Worm (Caenorhabditis elegans) whole organism, late embryonic: ENCODE measurements around the gene hot-8.

ENCODE experiments used
- C38D4.7 ChIP-seq: fragments of 200-800 bp; sonication (Bioruptor generic); optimal IDR thresholded peaks from 2 replicates; lab custom pipeline; 2018; ENCODE audit warnings: mild to moderate bottlenecking, missing genetic modification characterization, moderate library complexity, missing compliant biosample characterization
- K09A11.1 ChIP-seq: sonication (generic microtip); optimal IDR thresholded peaks from 2 replicates; lab custom pipeline; 2017; ENCODE audit warnings: antibody characterized with exemption, mild to moderate bottlenecking, missing genetic modification characterization, missing compliant biosample characterization; ENCODE audit not compliant: insufficient read depth
- T23F11.4 ChIP-seq: fragments of 200-800 bp; sonication (Bioruptor generic); optimal IDR thresholded peaks from 2 replicates; lab custom pipeline; 2018; ENCODE audit warnings: mild to moderate bottlenecking, missing genetic modification characterization, missing compliant biosample characterization
- Y22D7AL.16 ChIP-seq: sonication (generic microtip); optimal IDR thresholded peaks from 2 replicates; lab custom pipeline; 2016; ENCODE audit warnings: missing genetic modification characterization, missing compliant biosample characterization
- ahr-1 ChIP-seq: sonication (generic microtip); optimal IDR thresholded peaks from 2 replicates; lab custom pipeline; 2016; ENCODE audit warnings: missing genetic modification characterization, missing compliant biosample characterization
- ceh-19 ChIP-seq: fragments of 200-800 bp; sonication (Bioruptor generic); optimal IDR thresholded peaks from 2 replicates; lab custom pipeline; 2018; ENCODE audit warnings: mild to moderate bottlenecking, missing genetic modification characterization, missing compliant biosample characterization
- ceh-2 ChIP-seq: sonication (generic microtip); optimal IDR thresholded peaks from 2 replicates; lab custom pipeline; 2016; ENCODE audit warnings: missing genotype, missing genetic modification characterization, missing compliant biosample characterization
- ceh-22 ChIP-seq: sonication (generic microtip); optimal IDR thresholded peaks from 2 replicates; lab custom pipeline; 2017; ENCODE audit warnings: missing biosample characterization, missing genetic modification characterization
- ceh-24 ChIP-seq: sonication (generic microtip); optimal IDR thresholded peaks from 2 replicates; lab custom pipeline; 2016; ENCODE audit warnings: mild to moderate bottlenecking, missing genetic modification characterization, missing compliant biosample characterization
- ceh-34 ChIP-seq: sonication (generic microtip); optimal IDR thresholded peaks from 2 replicates; lab custom pipeline; 2016; ENCODE audit warnings: mild to moderate bottlenecking, missing genetic modification characterization, missing compliant biosample characterization
- ceh-45 ChIP-seq: fragments of 200-800 bp; sonication (Bioruptor generic); IDR thresholded peaks from 2 replicates; pipeline ENCODE4 v1.3.6; 2022; ENCODE audit warnings: missing genetic modification reagents, missing genetic modification characterization, missing compliant biosample characterization
- ceh-6 ChIP-seq: fragments of 200-800 bp; sonication (Bioruptor generic); optimal IDR thresholded peaks from 2 replicates; lab custom pipeline; 2018; ENCODE audit warnings: mild to moderate bottlenecking, missing genetic modification characterization, missing compliant biosample characterization
- che-1 ChIP-seq: sonication (generic microtip); optimal IDR thresholded peaks from 2 replicates; lab custom pipeline; 2016; ENCODE audit warnings: mild to moderate bottlenecking, missing genetic modification characterization, missing compliant biosample characterization
- dmd-4 ChIP-seq: sonication (generic microtip); optimal IDR thresholded peaks from 2 replicates; lab custom pipeline; 2016; ENCODE audit warnings: borderline replicate concordance, missing genetic modification characterization, missing compliant biosample characterization
- dve-1 ChIP-seq: sonication (generic microtip); optimal IDR thresholded peaks from 2 replicates; lab custom pipeline; 2017; ENCODE audit warnings: antibody characterized with exemption, mild to moderate bottlenecking, missing genetic modification characterization, missing compliant biosample characterization
- fax-1 ChIP-seq: sonication (generic microtip); optimal IDR thresholded peaks from 2 replicates; lab custom pipeline; 2016; ENCODE audit warnings: missing genotype, missing genetic modification characterization, missing compliant biosample characterization
- fkh-6 ChIP-seq: sonication (generic microtip); optimal IDR thresholded peaks from 2 replicates; lab custom pipeline; 2016; ENCODE audit warnings: missing genetic modification characterization, missing compliant biosample characterization
- gmeb-2 ChIP-seq: sonication (generic microtip); optimal IDR thresholded peaks from 2 replicates; lab custom pipeline; 2016; ENCODE audit warnings: missing genetic modification characterization, inconsistent platforms, missing compliant biosample characterization
- hlh-13 ChIP-seq: fragments of 200-800 bp; sonication (Bioruptor generic); optimal IDR thresholded peaks from 2 replicates; lab custom pipeline; 2018; ENCODE audit warnings: mild to moderate bottlenecking, missing genetic modification characterization, missing compliant biosample characterization
- lin-11 ChIP-seq: fragments of 200-800 bp; sonication (Bioruptor generic); optimal IDR thresholded peaks from 2 replicates; lab custom pipeline; 2018; ENCODE audit warnings: mild to moderate bottlenecking, missing genetic modification characterization, missing compliant biosample characterization
- mec-3 ChIP-seq: sonication (generic microtip); optimal IDR thresholded peaks from 2 replicates; lab custom pipeline; 2016; ENCODE audit warnings: borderline replicate concordance, missing genetic modification characterization, missing compliant biosample characterization
- nfya-1 ChIP-seq: sonication (generic microtip); optimal IDR thresholded peaks from 2 replicates; lab custom pipeline; 2017; ENCODE audit warnings: missing genetic modification characterization, mild to moderate bottlenecking, missing compliant biosample characterization, antibody characterized with exemption, moderate library complexity
- odd-2 ChIP-seq: sonication (generic microtip); optimal IDR thresholded peaks from 2 replicates; lab custom pipeline; 2017; ENCODE audit warnings: antibody characterized with exemption, mild to moderate bottlenecking, missing genetic modification characterization, missing compliant biosample characterization
- pat-9 ChIP-seq: fragments of 200-800 bp; sonication (Bioruptor generic); optimal IDR thresholded peaks from 2 replicates; lab custom pipeline; 2018; ENCODE audit warnings: mild to moderate bottlenecking, missing genetic modification characterization, moderate library complexity, missing compliant biosample characterization
- pax-1 ChIP-seq: fragments of 150-350 bp; optimal IDR thresholded peaks from 2 replicates; lab custom pipeline; 2014; ENCODE audit warnings: missing biosample characterization, missing genetic modification characterization
- pha-4 ChIP-seq: fragments of 150-350 bp; optimal IDR thresholded peaks from 2 replicates; lab custom pipeline; 2018; ENCODE audit warnings: missing biosample characterization, missing genetic modification reagents, missing genetic modification characterization
- pros-1 ChIP-seq: fragments of 150-350 bp; optimal IDR thresholded peaks from 2 replicates; lab custom pipeline; 2014; ENCODE audit warnings: missing biosample characterization, missing genetic modification reagents, missing genetic modification characterization
- rnt-1 ChIP-seq: sonication (generic microtip); optimal IDR thresholded peaks from 2 replicates; lab custom pipeline; 2016; ENCODE audit warnings: missing genetic modification characterization, missing compliant biosample characterization
- syd-9 ChIP-seq: sonication (generic microtip); optimal IDR thresholded peaks from 2 replicates; lab custom pipeline; 2016; ENCODE audit warnings: mild to moderate bottlenecking, missing genetic modification characterization, moderate library complexity, missing compliant biosample characterization
- tbx-2 ChIP-seq: sonication (generic microtip); optimal IDR thresholded peaks from 2 replicates; lab custom pipeline; 2016; ENCODE audit warnings: missing genetic modification characterization, missing compliant biosample characterization
- unc-3 ChIP-seq, 2 experiments: fragments of 200-800 bp in 1 of 2; sonication (Bioruptor generic) in 1 of 2; sonication (generic microtip) in 1 of 2; conservative IDR thresholded peaks in 1 of 2; optimal IDR thresholded peaks in 1 of 2; 2 replicates each; pipeline versions ENCODE4 v1.3.6 to Lab custom; 2016 to 2022; ENCODE audit warnings: missing compliant biosample characterization in 2 of 2, missing genetic modification characterization in 2 of 2, missing genetic modification reagents in 1 of 2
- unc-42 ChIP-seq: sonication (generic microtip); optimal IDR thresholded peaks from 2 replicates; lab custom pipeline; 2016; ENCODE audit warnings: missing genotype, missing genetic modification characterization, missing compliant biosample characterization
- zip-5 ChIP-seq: sonication (generic microtip); optimal IDR thresholded peaks from 2 replicates; lab custom pipeline; 2016; ENCODE audit warnings: missing genetic modification characterization, missing compliant biosample characterization

The hot-8 gene

ce11 chrX:1181271-1181958, 1.3 kb downstream of the hot-8 start:
- TF ChIP-seq unc-3 (GFP tag; conservative IDR thresholded peaks at IDR 0.05; lab: Robert Waterston, UW): no peak
- peak; percentile 57 for TF ChIP-seq unc-3 (tag; optimal IDR thresholded peaks at IDR 0.05; lab: Kevin White, UChicago)
- TF ChIP-seq ceh-34 (tag; lab: Kevin White, UChicago): peak; percentile 85
- no peak for TF ChIP-seq dmd-4 (tag; lab: Kevin White, UChicago)
- TF ChIP-seq unc-42 (tag; lab: Kevin White, UChicago): peak; percentile 67
- no peak for TF ChIP-seq ceh-6
- no peak for TF ChIP-seq T23F11.4 (GFP tag; lab: Kevin White, UChicago)

ce11 chrX:1183258-1183657, 3.2 kb downstream of the hot-8 start:
- TF ChIP-seq fkh-6 (tag; lab: Kevin White, UChicago) (no peak), tbx-2 (no peak), syd-9 (tag; lab: Kevin White, UChicago) (no peak), Y22D7AL.16 (no peak), fax-1 (tag; lab: Kevin White, UChicago) (no peak), ceh-2 (tag; lab: Kevin White, UChicago) (no peak), ceh-22 (tag; lab: Kevin White, UChicago) (no peak), gmeb-2 (tag; lab: Kevin White, UChicago) (no peak), ceh-45 (GFP tag; lab: Robert Waterston, UW) (no peak), pha-4 (tag; lab: Kevin White, UChicago) (no peak), ahr-1 (no peak), che-1 (no peak), unc-3 (GFP tag; conservative IDR thresholded peaks at IDR 0.05; lab: Robert Waterston, UW) (no peak), unc-3 (tag; optimal IDR thresholded peaks at IDR 0.05; lab: Kevin White, UChicago) (no peak), T23F11.4 (GFP tag; lab: Kevin White, UChicago) (no peak), odd-2 (tag; lab: Kevin White, UChicago) (no peak), hlh-13 (GFP tag; lab: Kevin White, UChicago) (no peak), ceh-24 (no peak)
- TF ChIP-seq, all 69 proteins: peak for 0

- TF ChIP-seq unc-42 (tag; lab: Kevin White, UChicago) (peak; percentile 87), tbx-2 (no peak), rnt-1 (tag; lab: Kevin White, UChicago) (no peak)
These were observed 3.9 kb downstream of the hot-8 start for ce11 chrX:1183985-1184384.

DNA sequence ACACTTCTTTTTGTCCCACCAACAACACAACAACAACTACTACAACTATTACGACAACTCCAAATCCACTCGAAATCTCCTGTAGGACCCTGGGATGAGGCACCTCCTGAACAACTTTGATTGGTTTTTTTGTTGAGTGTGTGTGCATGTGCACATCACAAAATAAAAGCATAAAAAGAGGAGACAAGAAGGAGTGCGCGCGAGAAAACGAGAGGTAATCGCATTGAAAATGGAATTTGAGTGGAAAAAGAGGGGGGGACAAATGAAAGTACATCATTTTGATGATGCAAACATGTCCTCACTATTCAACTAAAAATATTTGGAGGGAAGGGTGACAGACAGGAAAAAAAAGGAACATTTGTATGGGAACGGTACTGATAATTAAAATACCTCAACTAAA, 5.4 kb downstream of the hot-8 start:
- TF ChIP-seq unc-42 (tag; lab: Kevin White, UChicago): peak; percentile 94
- TF ChIP-seq pha-4 (tag; lab: Kevin White, UChicago): no peak
- no peak for TF ChIP-seq syd-9 (tag; lab: Kevin White, UChicago)
- TF ChIP-seq pat-9: no peak

DNA sequence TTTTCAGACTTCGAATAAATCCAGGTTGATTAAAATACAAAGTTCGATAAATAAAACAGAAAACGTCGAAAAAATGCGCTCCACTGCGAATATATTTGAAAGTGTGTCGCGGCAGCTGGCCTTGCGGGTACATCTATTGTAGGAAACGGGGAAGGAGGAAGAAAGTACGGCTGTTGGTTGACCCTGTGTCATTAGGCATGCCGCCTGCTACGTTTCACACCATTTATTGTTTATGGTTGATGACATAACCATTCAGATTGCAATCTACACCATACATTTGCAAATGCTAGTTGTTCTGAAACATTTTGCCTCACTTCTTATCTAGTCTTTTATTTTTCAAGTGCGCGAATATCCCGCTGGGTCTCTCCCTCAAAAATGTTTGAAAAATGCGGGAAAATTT, 11.5 kb downstream of the hot-8 start, which contains the start of gene T13G4.4:
TSS of gene T13G4.4 (minus strand) at position 97 of the 400 bp plus-strand sequence.
- no peak for TF ChIP-seq dmd-4 (tag; lab: Kevin White, UChicago)
- no peak for TF ChIP-seq ceh-2 (tag; lab: Kevin White, UChicago)
- TF ChIP-seq mec-3 (tag; lab: Kevin White, UChicago): no peak
- no peak for TF ChIP-seq pros-1
- no peak for TF ChIP-seq lin-11
- no peak for TF ChIP-seq zip-5 (tag; lab: Kevin White, UChicago)
- TF ChIP-seq pax-1: no peak
- TF ChIP-seq ceh-19 (GFP tag; lab: Kevin White, UChicago): no peak
- TF ChIP-seq dve-1 (tag; lab: Kevin White, UChicago): no peak
- TF ChIP-seq nfya-1 (tag; lab: Kevin White, UChicago): no peak
- TF ChIP-seq fkh-6 (tag; lab: Kevin White, UChicago): no peak
- TF ChIP-seq C38D4.7 (GFP tag; lab: Kevin White, UChicago): no peak
- TF ChIP-seq ceh-22 (tag; lab: Kevin White, UChicago): no peak
- TF ChIP-seq K09A11.1 (tag; lab: Kevin White, UChicago): no peak
